Fruit fly (Drosophila melanogaster) whole organism, embryonic: ENCODE data around the gene CenB1A.
A peak's percentile ranks its signal among the peaks of the same experiment; 100 is the strongest.

Experiments used
- Atf3 ChIP-seq: fragments of 200-800 bp; sonication (Bioruptor generic); optimal IDR thresholded peaks from 3 replicates; lab custom pipeline; 2016; ENCODE audit warnings: missing biosample characterization, missing genetic modification characterization
- CG10543 ChIP-seq: fragments of 200-800 bp; sonication (Bioruptor generic); optimal IDR thresholded peaks from 3 replicates; lab custom pipeline; 2017; ENCODE audit warnings: missing biosample characterization, mild to moderate bottlenecking, missing genetic modification characterization, moderate library complexity
- CG10654 ChIP-seq: fragments of 200-800 bp; sonication (Bioruptor generic); optimal IDR thresholded peaks from 2 replicates; lab custom pipeline; 2016; ENCODE audit warnings: missing biosample characterization, missing genetic modification characterization
- CG12391 ChIP-seq: fragments of 200-800 bp; sonication (Bioruptor generic); optimal IDR thresholded peaks from 3 replicates; lab custom pipeline; 2018; ENCODE audit warnings: missing biosample characterization, mild to moderate bottlenecking, missing genetic modification characterization, moderate library complexity
- CG1602 ChIP-seq: fragments of 200-800 bp; sonication (Bioruptor generic); optimal IDR thresholded peaks from 3 replicates; lab custom pipeline; 2016; ENCODE audit warnings: missing biosample characterization, missing genetic modification characterization
- CG16779 ChIP-seq: fragments of 200-800 bp; sonication (Bioruptor generic); IDR thresholded peaks from 2 replicates; pipeline ENCODE4 v1.3.6; 2022; ENCODE audit warnings: missing biosample characterization, missing genetic modification characterization
- CG2875 ChIP-seq: fragments of 200-800 bp; sonication (Bioruptor generic); optimal IDR thresholded peaks from 2 replicates; lab custom pipeline; 2017; ENCODE audit warnings: missing biosample characterization, mild to moderate bottlenecking, missing genetic modification characterization, missing genetic modification reagents
- CG30403 ChIP-seq: fragments of 200-800 bp; sonication (Bioruptor generic); optimal IDR thresholded peaks from 3 replicates; lab custom pipeline; 2016; ENCODE audit warnings: missing biosample characterization, missing genetic modification characterization
- CG32532 ChIP-seq: fragments of 200-800 bp; sonication (Bioruptor generic); IDR thresholded peaks from 2 replicates; pipeline ENCODE4 v1.3.6; 2022; ENCODE audit warnings: missing biosample characterization, missing genetic modification characterization
- CG3407 ChIP-seq: fragments of 200-800 bp; sonication (Bioruptor generic); optimal IDR thresholded peaks from 2 replicates; lab custom pipeline; 2018; ENCODE audit warnings: missing biosample characterization, mild to moderate bottlenecking, missing genetic modification characterization
- CG3726 ChIP-seq: fragments of 200-800 bp; sonication (Bioruptor generic); IDR thresholded peaks from 3 replicates; pipeline ENCODE4, ENCODE4 v1.3.6; 2022; ENCODE audit warnings: missing biosample characterization, missing genetic modification characterization
- CG4707 ChIP-seq: fragments of 200-800 bp; sonication (Bioruptor generic); optimal IDR thresholded peaks from 2 replicates; lab custom pipeline; 2018; ENCODE audit warnings: missing biosample characterization, mild to moderate bottlenecking, missing genetic modification characterization, moderate library complexity
- CG5245 ChIP-seq: fragments of 200-800 bp; sonication (Bioruptor generic); optimal IDR thresholded peaks from 3 replicates; lab custom pipeline; 2016; ENCODE audit warnings: missing biosample characterization, missing genetic modification characterization
- CG6654 ChIP-seq: fragments of 200-800 bp; sonication (Bioruptor generic); optimal IDR thresholded peaks from 2 replicates; lab custom pipeline; 2017; ENCODE audit warnings: missing biosample characterization, mild to moderate bottlenecking, missing genetic modification characterization
- CG6689 ChIP-seq: fragments of 200-800 bp; sonication (Bioruptor generic); IDR thresholded peaks from 2 replicates; pipeline ENCODE4 v1.3.6; 2022; ENCODE audit warnings: missing biosample characterization, missing genetic modification characterization
- CG7357 ChIP-seq: fragments of 200-800 bp; sonication (Bioruptor generic); IDR thresholded peaks from 3 replicates; pipeline ENCODE4 v1.3.6; 2022; ENCODE audit warnings: missing biosample characterization, missing genetic modification characterization
- CG7372 ChIP-seq: fragments of 200-800 bp; sonication (Bioruptor generic); IDR thresholded peaks from 2 replicates; pipeline ENCODE4 v1.3.6; 2022; ENCODE audit warnings: missing biosample characterization, missing genetic modification characterization
- CG7556 ChIP-seq: fragments of 200-800 bp; sonication (Bioruptor generic); optimal IDR thresholded peaks from 2 replicates; lab custom pipeline; 2017; ENCODE audit warnings: missing biosample characterization, mild to moderate bottlenecking, missing genetic modification characterization
- CG8290 ChIP-seq, 3 experiments: fragments of 200-800 bp; sonication (Bioruptor generic); optimal IDR thresholded peaks; 2 replicates each; lab custom pipeline; 2016 to 2019; ENCODE audit warnings: missing biosample characterization in 3 of 3, missing genetic modification characterization in 3 of 3, mild to moderate bottlenecking in 2 of 3, moderate library complexity in 1 of 3
- CG9876 ChIP-seq: fragments of 200-800 bp; sonication (Bioruptor generic); optimal IDR thresholded peaks from 2 replicates; lab custom pipeline; 2016; ENCODE audit warnings: missing biosample characterization, missing genetic modification characterization
- CoRest ChIP-seq: fragments of 200-800 bp; sonication (Bioruptor generic); optimal IDR thresholded peaks from 3 replicates; lab custom pipeline; 2018; ENCODE audit warnings: missing biosample characterization, mild to moderate bottlenecking, missing genetic modification characterization, moderate library complexity
- D19A ChIP-seq: fragments of 200-800 bp; optimal IDR thresholded peaks from 3 replicates; lab custom pipeline; 2019; ENCODE audit warnings: missing biosample characterization, mild to moderate bottlenecking, missing genetic modification characterization, moderate library complexity
- Deaf1 ChIP-seq: fragments of 200-800 bp; optimal IDR thresholded peaks from 3 replicates; lab custom pipeline; 2019; ENCODE audit warnings: missing biosample characterization, mild to moderate bottlenecking, missing genetic modification characterization, moderate library complexity
- Ets65A ChIP-seq: fragments of 200-800 bp; sonication (Bioruptor generic); peaks from one replicate; lab custom pipeline; 2016; ENCODE audit warnings: missing biosample characterization, missing genetic modification characterization
- Fer1 ChIP-seq: fragments of 200-800 bp; sonication (Bioruptor generic); optimal IDR thresholded peaks from 2 replicates; lab custom pipeline; 2017; ENCODE audit warnings: missing biosample characterization, mild to moderate bottlenecking, missing genetic modification characterization
- Fer2 ChIP-seq: fragments of 200-800 bp; sonication (Bioruptor generic); optimal IDR thresholded peaks from 2 replicates; lab custom pipeline; 2018; ENCODE audit warnings: missing biosample characterization, mild to moderate bottlenecking, missing genetic modification characterization, moderate library complexity
- HLH4C ChIP-seq: fragments of 200-800 bp; sonication (Bioruptor generic); IDR thresholded peaks from 3 replicates; pipeline ENCODE4 v1.3.6; 2022; ENCODE audit warnings: missing biosample characterization, missing genetic modification characterization; ENCODE audit not compliant: partially characterized antibody
- NC2β ChIP-seq: fragments of 200-800 bp; sonication (Bioruptor generic); optimal IDR thresholded peaks from 2 replicates; lab custom pipeline; 2016; ENCODE audit warnings: missing biosample characterization, missing genetic modification characterization
- NK7.1 ChIP-seq: fragments of 200-800 bp; sonication (Bioruptor generic); optimal IDR thresholded peaks from 3 replicates; lab custom pipeline; 2016; ENCODE audit warnings: missing biosample characterization, missing genetic modification characterization
- Nf-YB ChIP-seq: fragments of 200-800 bp; sonication (Bioruptor generic); optimal IDR thresholded peaks from 3 replicates; lab custom pipeline; 2019; ENCODE audit warnings: missing biosample characterization, mild to moderate bottlenecking, missing genetic modification characterization, moderate library complexity
- NfI ChIP-seq: fragments of 200-800 bp; sonication (Bioruptor generic); optimal IDR thresholded peaks from 3 replicates; lab custom pipeline; 2018; ENCODE audit warnings: missing biosample characterization, mild to moderate bottlenecking, missing genetic modification characterization, moderate library complexity
- Pdp1 ChIP-seq, 2 experiments: fragments of 200-800 bp; sonication (Bioruptor generic); optimal IDR thresholded peaks; 3 replicates each; lab custom pipeline; 2016; ENCODE audit warnings: missing biosample characterization in 2 of 2, missing genetic modification characterization in 2 of 2, mild to moderate bottlenecking in 1 of 2, moderate library complexity in 1 of 2
- ac ChIP-seq: fragments of 200-800 bp; sonication (Bioruptor generic); optimal IDR thresholded peaks from 3 replicates; lab custom pipeline; 2017; ENCODE audit warnings: missing biosample characterization, mild to moderate bottlenecking, missing genetic modification characterization
- cas ChIP-seq: fragments of 200-800 bp; sonication (Bioruptor generic); IDR thresholded peaks from 2 replicates; pipeline ENCODE4 v1.3.6; 2022; ENCODE audit warnings: missing biosample characterization, missing genetic modification characterization
- cg ChIP-seq: fragments of 200-800 bp; sonication (Bioruptor generic); optimal IDR thresholded peaks from 3 replicates; lab custom pipeline; 2019; ENCODE audit warnings: missing biosample characterization, mild to moderate bottlenecking, missing genetic modification characterization, moderate library complexity
- chif ChIP-seq, 2 experiments: fragments of 200-800 bp; sonication (Bioruptor generic); optimal IDR thresholded peaks; 3 replicates each; lab custom pipeline; 2016; ENCODE audit warnings: missing biosample characterization in 2 of 2, missing genetic modification characterization in 2 of 2
- chn ChIP-seq: fragments of 200-800 bp; sonication (Bioruptor generic); optimal IDR thresholded peaks from 2 replicates; lab custom pipeline; 2016; ENCODE audit warnings: missing biosample characterization, missing genetic modification characterization
- cwo ChIP-seq: fragments of 200-800 bp; sonication (Bioruptor generic); optimal IDR thresholded peaks from 3 replicates; lab custom pipeline; 2017; ENCODE audit warnings: missing biosample characterization, missing genetic modification characterization, mild to moderate bottlenecking, moderate library complexity, missing genetic modification reagents
- dmrt11E ChIP-seq: fragments of 200-800 bp; sonication (Bioruptor generic); optimal IDR thresholded peaks from 3 replicates; lab custom pipeline; 2018; ENCODE audit warnings: missing biosample characterization, mild to moderate bottlenecking, missing genetic modification characterization, moderate library complexity
- dysf ChIP-seq: fragments of 200-800 bp; sonication (Bioruptor generic); IDR thresholded peaks from 3 replicates; pipeline ENCODE4 v1.3.6; 2022; ENCODE audit warnings: missing biosample characterization, missing genetic modification characterization
- exex ChIP-seq: fragments of 200-800 bp; sonication (Bioruptor generic); optimal IDR thresholded peaks from 4 replicates; lab custom pipeline; 2018; ENCODE audit warnings: missing biosample characterization, mild to moderate bottlenecking, missing genetic modification characterization, moderate library complexity
- fd64A ChIP-seq: fragments of 200-800 bp; sonication (Bioruptor generic); optimal IDR thresholded peaks from 3 replicates; lab custom pipeline; 2018; ENCODE audit warnings: missing biosample characterization, mild to moderate bottlenecking, missing genetic modification characterization
- fru ChIP-seq: fragments of >200 bp; optimal IDR thresholded peaks from 2 replicates; lab custom pipeline; 2017
- ham ChIP-seq: fragments of 200-800 bp; sonication (Bioruptor generic); IDR thresholded peaks from 2 replicates; pipeline ENCODE4 v1.3.6; 2022; ENCODE audit warnings: missing biosample characterization, missing genetic modification characterization
- nmo ChIP-seq: fragments of 200-800 bp; sonication (Bioruptor generic); optimal IDR thresholded peaks from 2 replicates; lab custom pipeline; 2018; ENCODE audit warnings: missing biosample characterization, mild to moderate bottlenecking, missing genetic modification characterization, moderate library complexity
- oc ChIP-seq: fragments of 200-800 bp; sonication (Bioruptor generic); optimal IDR thresholded peaks from 2 replicates; lab custom pipeline; 2018; ENCODE audit warnings: missing biosample characterization, mild to moderate bottlenecking, missing genetic modification characterization, moderate library complexity
- onecut ChIP-seq: fragments of 200-800 bp; sonication (Bioruptor generic); IDR thresholded peaks from 2 replicates; pipeline ENCODE4 v1.3.6; 2022; ENCODE audit warnings: missing biosample characterization, missing genetic modification characterization
- slou ChIP-seq: fragments of 200-800 bp; sonication (Bioruptor generic); optimal IDR thresholded peaks from 3 replicates; lab custom pipeline; 2016; ENCODE audit warnings: missing biosample characterization, missing genetic modification characterization
- stc ChIP-seq: fragments of 200-800 bp; sonication (Bioruptor generic); IDR thresholded peaks from 2 replicates; pipeline ENCODE4 v1.3.6; 2022; ENCODE audit warnings: missing biosample characterization, missing genetic modification characterization
- wor ChIP-seq: fragments of 200-800 bp; sonication (Bioruptor generic); IDR thresholded peaks from 2 replicates; pipeline ENCODE4 v1.3.6; 2022; ENCODE audit warnings: missing biosample characterization, missing genetic modification characterization

Gene CenB1A

DNA sequence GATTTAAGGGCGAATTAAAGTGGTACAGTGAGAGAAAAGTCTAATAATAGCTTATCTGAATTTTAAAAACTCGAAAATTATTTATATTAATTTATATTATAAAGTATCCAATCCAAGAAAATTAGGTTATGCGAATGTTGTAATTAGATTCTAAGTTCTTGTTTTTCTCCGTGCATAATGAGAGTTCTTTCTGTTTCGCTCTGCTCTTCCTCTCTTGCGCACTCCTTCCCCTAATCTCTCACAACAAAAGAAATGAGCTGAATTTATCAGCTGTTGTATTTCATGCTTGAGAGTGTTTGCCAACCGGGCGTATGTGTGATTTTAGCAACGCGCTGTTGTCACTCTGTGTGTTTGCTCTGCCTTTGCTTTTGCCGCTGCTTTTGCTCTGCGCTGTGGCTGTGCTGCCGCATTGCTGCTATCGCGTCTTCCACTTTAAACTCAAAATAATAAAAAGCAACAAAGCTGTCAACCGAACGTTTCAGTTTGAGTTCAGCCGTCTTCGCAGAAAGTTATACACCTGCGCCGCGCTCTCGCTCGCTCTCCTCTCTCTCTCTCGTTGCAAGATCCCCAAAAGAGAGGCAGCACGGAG is 55.3 kb downstream of the CenB1A start, which contains the start of gene CG46310 (continued):
- no peak for TF ChIP-seq NC2β (GFP tag; lab: Kevin White, UChicago)
- peak; percentile 56 for TF ChIP-seq CG2875 (GFP tag; lab: Kevin White, UChicago)
- TF ChIP-seq slou: peak; percentile 55
- TF ChIP-seq CG4707 (GFP tag; lab: Kevin White, UChicago): no peak
- peak; percentile 70 for TF ChIP-seq cwo (GFP tag; lab: Kevin White, UChicago)
- TF ChIP-seq cas (GFP tag; lab: Robert Waterston, UW): no peak
- peak; percentile 3 for TF ChIP-seq fd64A
- peak; percentile 82 for TF ChIP-seq CG30403 (GFP tag; lab: Kevin White, UChicago)
- TF ChIP-seq CG1602 (GFP tag; lab: Kevin White, UChicago): peak; percentile 28
- peak; percentile 65 for TF ChIP-seq CG6689 (GFP tag; lab: Robert Waterston, UW)
- no peak for TF ChIP-seq CG9876 (GFP tag; lab: Kevin White, UChicago)
- peak; percentile 24 for TF ChIP-seq CG6654 (GFP tag; lab: Kevin White, UChicago)
- TF ChIP-seq NfI (GFP tag; lab: Kevin White, UChicago): peak; percentile 39
- peak; percentile 60; the same call in 1 of the 2 replicates for TF ChIP-seq ham (GFP tag; lab: Robert Waterston, UW)
- peak; percentile 64 for TF ChIP-seq Fer1 (GFP tag; lab: Kevin White, UChicago)
- TF ChIP-seq fru (lab: Kevin White, UChicago): no peak
- TF ChIP-seq dmrt11E (tag; lab: Kevin White, UChicago): no peak
- TF ChIP-seq HLH4C (GFP tag; lab: Robert Waterston, UW): no peak
- TF ChIP-seq chif (GFP tag; optimal IDR thresholded peaks at IDR 0.05; lab: Kevin White, UChicago): no peak
- peak; percentile 81 for TF ChIP-seq CG7556 (GFP tag; lab: Kevin White, UChicago)
- TF ChIP-seq Pdp1 (GFP tag; optimal IDR thresholded peaks at IDR 0.05; lab: Kevin White, UChicago): peak in 1 of 2 experiments; percentile 37
- peak; percentile 68 for TF ChIP-seq exex (tag; lab: Kevin White, UChicago)
- TF ChIP-seq Atf3 (GFP tag; lab: Kevin White, UChicago): no peak
- peak; percentile 59 for TF ChIP-seq D19A (tag; lab: Kevin White, UChicago)
- TF ChIP-seq CG3726: peak; percentile 84
- TF ChIP-seq chn (GFP tag; lab: Kevin White, UChicago): no peak
- peak; percentile 86 for TF ChIP-seq stc (GFP tag; lab: Robert Waterston, UW)
- peak; percentile 57 for TF ChIP-seq onecut
- peak; percentile 69 for TF ChIP-seq CG12391
- peak; percentile 62 for TF ChIP-seq CG10543 (GFP tag; lab: Kevin White, UChicago)
- peak; percentile 58 for TF ChIP-seq CG10654 (GFP tag; lab: Kevin White, UChicago)
- TF ChIP-seq wor: peak; percentile 41; the same call in 1 of the 2 replicates
- no peak for TF ChIP-seq Ets65A (GFP tag; lab: Kevin White, UChicago)
- peak; percentile 41 for TF ChIP-seq CG8290 (GFP tag; optimal IDR thresholded peaks at IDR 0.05; lab: Kevin White, UChicago)
- TF ChIP-seq CG8290 (tag; optimal IDR thresholded peaks at IDR 0.05; lab: Kevin White, UChicago): peak in 1 of 2 experiments; percentile 67
- TF ChIP-seq Nf-YB (GFP tag; lab: Kevin White, UChicago): peak; percentile 24
- peak; percentile 76 for TF ChIP-seq CG7357
- peak; percentile 94 for TF ChIP-seq dysf (GFP tag; lab: Robert Waterston, UW)
- peak; percentile 92 for TF ChIP-seq CG32532 (GFP tag; lab: Robert Waterston, UW)
- TF ChIP-seq CG7372 (GFP tag; lab: Robert Waterston, UW): peak; percentile 73; the same call in 1 of the 2 replicates
- no peak for TF ChIP-seq NK7.1 (GFP tag; lab: Kevin White, UChicago)
- peak; percentile 65 for TF ChIP-seq CoRest (tag; lab: Kevin White, UChicago)
- TF ChIP-seq CG16779: peak; percentile 74
- TF ChIP-seq cg (GFP tag; lab: Kevin White, UChicago): peak; percentile 19
- TF ChIP-seq nmo (GFP tag; lab: Kevin White, UChicago): peak; percentile 59
- peak; percentile 35 for TF ChIP-seq Deaf1
- TF ChIP-seq Fer2 (tag; lab: Kevin White, UChicago): no peak
- TF ChIP-seq oc (tag; lab: Kevin White, UChicago): peak; percentile 22
- peak; percentile 49 for TF ChIP-seq CG3407 (GFP tag; lab: Kevin White, UChicago)
- TF ChIP-seq CG5245: peak; percentile 26
- no peak for TF ChIP-seq ac (GFP tag; lab: Kevin White, UChicago)
